Worm (Caenorhabditis elegans): ENCODE results near the gene hsp-25.

DNA sequence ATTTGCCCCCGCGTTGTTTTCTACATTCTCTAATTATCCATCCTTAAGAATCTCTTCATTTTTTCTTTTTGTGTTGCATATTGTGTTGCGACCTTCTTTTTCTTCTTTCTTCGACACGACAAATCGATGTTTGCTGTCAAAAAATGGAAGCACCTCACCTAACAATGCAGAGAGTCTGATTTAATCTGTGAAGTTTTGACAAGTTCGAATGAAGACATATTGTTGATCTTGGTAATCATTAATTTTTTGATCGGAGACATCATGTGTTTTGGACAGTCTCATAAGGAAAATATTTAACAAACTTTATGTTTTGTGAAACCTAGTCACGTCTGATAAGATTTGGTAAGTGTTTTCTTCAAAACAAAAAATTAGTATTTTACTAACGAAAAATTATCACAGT is 10.4 kb downstream of the hsp-25 start:
- no peak for TF ChIP-seq hlh-30 (tag; optimal IDR thresholded peaks at IDR 0.05; ENCODE audit: insufficient read depth)
- TF ChIP-seq ama-1 (optimal IDR thresholded peaks at IDR 0.05), result no peak
- no peak for TF ChIP-seq nhr-11 (tag; optimal IDR thresholded peaks at IDR 0.05)
- TF ChIP-seq eyg-1 (tag; optimal IDR thresholded peaks at IDR 0.05), result no peak
- no peak for TF ChIP-seq ztf-16 (tag; optimal IDR thresholded peaks at IDR 0.05)
- no peak for TF ChIP-seq pha-4 (tag; optimal IDR thresholded peaks at IDR 0.05)
- no peak for TF ChIP-seq tbx-2 (tag; optimal IDR thresholded peaks at IDR 0.05)
- no peak for TF ChIP-seq pqm-1 (tag; optimal IDR thresholded peaks at IDR 0.05)
- no peak for TF ChIP-seq ceh-19 (GFP tag; optimal IDR thresholded peaks at IDR 0.05)
- no peak for TF ChIP-seq ceh-22 (tag; optimal IDR thresholded peaks at IDR 0.05)
- no peak for TF ChIP-seq ceh-31 (tag; optimal IDR thresholded peaks at IDR 0.05)
- no peak for TF ChIP-seq hlh-15 (tag; optimal IDR thresholded peaks at IDR 0.05)
- no peak for TF ChIP-seq dmd-4 (tag; optimal IDR thresholded peaks at IDR 0.05; ENCODE audit: borderline replicate concordance)
- no peak for TF ChIP-seq fkh-10 (GFP tag; optimal IDR thresholded peaks at IDR 0.05)
